Worm (Caenorhabditis elegans): ENCODE results near the gene clec-60.
"Not testable (repeated sequence)": the region's sequence is repeated elsewhere in the genome, so short reads cannot be mapped to it uniquely, and the experiment has no call there.

The clec-60 gene

ce11 chrII:10442846-10443245, 38.8 kb downstream of the clec-60 start, which contains the start of gene ZK673.1:
ZK673.1 (plus strand) TSS chrII:10443146.
- TF ChIP-seq flt-1 (GFP tag; IDR thresholded peaks at IDR 0.05); cog-1 (tag; optimal IDR thresholded peaks at IDR 0.05); med-1 (GFP tag; optimal IDR thresholded peaks at IDR 0.05; ENCODE audit: insufficient read depth): not testable (repeated sequence)

ce11 chrII:10439976-10440375, 41.7 kb downstream of the clec-60 start, which contains the start of gene E04D5.4:
E04D5.4 (plus strand) TSS chrII:10440276.
- TF ChIP-seq tab-1 (GFP tag; IDR thresholded peaks at IDR 0.05) = no peak
- no peak for TF ChIP-seq flt-1 (GFP tag; IDR thresholded peaks at IDR 0.05)
- no peak for TF ChIP-seq ztf-29 (GFP tag; IDR thresholded peaks at IDR 0.05)
- TF ChIP-seq T22C8.4 (GFP tag; IDR thresholded peaks at IDR 0.05) = no peak
- TF ChIP-seq cog-1 (tag; optimal IDR thresholded peaks at IDR 0.05) = no peak
- TF ChIP-seq klf-2 (GFP tag; conservative IDR thresholded peaks at IDR 0.05) = no peak
- no peak for TF ChIP-seq ztf-23 (GFP tag; IDR thresholded peaks at IDR 0.05)
- no peak for TF ChIP-seq med-1 (GFP tag; optimal IDR thresholded peaks at IDR 0.05; ENCODE audit: insufficient read depth)
- TF ChIP-seq ref-1 (GFP tag; conservative IDR thresholded peaks at IDR 0.05) = no peak

ce11 chrII:10437840-10438239, 43.8 kb downstream of the clec-60 start:
- TF ChIP-seq klf-2 (GFP tag; conservative IDR thresholded peaks at IDR 0.05) (no peak), ref-1 (GFP tag; conservative IDR thresholded peaks at IDR 0.05) (no peak), ztf-23 (GFP tag; IDR thresholded peaks at IDR 0.05) (no peak), flt-1 (GFP tag; IDR thresholded peaks at IDR 0.05) (no peak), tab-1 (GFP tag; IDR thresholded peaks at IDR 0.05) (no peak), cog-1 (tag; optimal IDR thresholded peaks at IDR 0.05) (no peak), ztf-29 (GFP tag; IDR thresholded peaks at IDR 0.05) (no peak), T22C8.4 (GFP tag; IDR thresholded peaks at IDR 0.05) (no peak), med-1 (GFP tag; optimal IDR thresholded peaks at IDR 0.05; ENCODE audit: insufficient read depth) (no peak)

- TF ChIP-seq ref-1 (GFP tag; conservative IDR thresholded peaks at IDR 0.05) (no peak), ztf-29 (GFP tag; IDR thresholded peaks at IDR 0.05) (no peak)
Measured at ce11 chrII:10435836-10436235, 45.8 kb downstream of the clec-60 start, which contains the start of gene cut-4. cut-4 (plus strand) TSS chrII:10436136.

All from whole organism, midembryonic.